Worm (Caenorhabditis elegans): Measurements from ENCODE around the gene F49C12.9.

Gene F49C12.9

ce11 chrIV:9316068-9316681 is at the start of gene F49C12.9, which contains the start of gene rpn-7:
TSS of gene F49C12.9 (minus strand) at chrIV:9316215.
TSS of gene rpn-7 (plus strand) at chrIV:9316631.
- TF ChIP-seq ztf-29 (GFP tag; IDR thresholded peaks at IDR 0.05) (no peak), flt-1 (GFP tag; IDR thresholded peaks at IDR 0.05) (no peak; the same call in none of the 2 replicates), ztf-23 (GFP tag; IDR thresholded peaks at IDR 0.05) (peak; percentile 85), tab-1 (GFP tag; IDR thresholded peaks at IDR 0.05) (peak; percentile 81), cog-1 (tag; optimal IDR thresholded peaks at IDR 0.05) (peak; percentile 52), med-1 (GFP tag; optimal IDR thresholded peaks at IDR 0.05; ENCODE audit: insufficient read depth) (peak; percentile 86)

- TF ChIP-seq cog-1 (tag; optimal IDR thresholded peaks at IDR 0.05) (no peak), ztf-29 (GFP tag; IDR thresholded peaks at IDR 0.05) (no peak), ztf-23 (GFP tag; IDR thresholded peaks at IDR 0.05) (no peak), T22C8.4 (GFP tag; IDR thresholded peaks at IDR 0.05) (no peak)
Measured at ce11 chrIV:9353728-9354127, 37.7 kb upstream of the F49C12.9 start.

ce11 chrIV:9343102-9343599 is 27.1 kb upstream of the F49C12.9 start, which contains the start of gene pigc-1:
TSS of gene pigc-1 (minus strand) at chrIV:9343152.
- TF ChIP-seq ztf-29 (GFP tag; IDR thresholded peaks at IDR 0.05) (no peak), T22C8.4 (GFP tag; IDR thresholded peaks at IDR 0.05) (no peak), cog-1 (tag; optimal IDR thresholded peaks at IDR 0.05) (no peak), ztf-23 (GFP tag; IDR thresholded peaks at IDR 0.05) (no peak), med-1 (GFP tag; optimal IDR thresholded peaks at IDR 0.05; ENCODE audit: insufficient read depth) (no peak), flt-1 (GFP tag; IDR thresholded peaks at IDR 0.05) (no peak), ref-1 (GFP tag; conservative IDR thresholded peaks at IDR 0.05) (no peak), klf-2 (GFP tag; conservative IDR thresholded peaks at IDR 0.05) (no peak), tab-1 (GFP tag; IDR thresholded peaks at IDR 0.05) (no peak)

DNA sequence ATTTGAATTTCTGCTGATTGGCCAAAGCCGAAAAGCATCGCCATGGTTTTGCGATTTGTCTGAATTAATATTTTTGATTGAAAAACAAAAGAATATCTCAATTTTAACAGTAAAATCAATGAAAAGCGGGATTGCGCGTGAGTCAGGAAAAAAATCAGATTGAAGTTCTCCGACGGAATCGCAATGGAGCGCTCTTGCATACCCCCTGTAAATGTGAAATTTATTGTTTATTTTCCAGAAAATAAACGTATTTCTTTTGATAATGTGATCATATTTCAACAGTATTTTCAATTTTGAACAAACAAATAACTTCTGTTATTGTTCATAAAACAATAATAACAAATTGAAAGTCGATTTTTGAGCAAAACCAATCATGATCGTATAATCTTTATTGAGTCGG is 25.6 kb upstream of the F49C12.9 start, which contains the start of gene vps-26:
TSS of gene vps-26 (minus strand) at position 200 of the 400 bp plus-strand sequence.
- TF ChIP-seq ztf-23 (GFP tag; IDR thresholded peaks at IDR 0.05): no peak
- TF ChIP-seq klf-2 (GFP tag; conservative IDR thresholded peaks at IDR 0.05): no peak
- TF ChIP-seq ref-1 (GFP tag; conservative IDR thresholded peaks at IDR 0.05): no peak
- no peak for TF ChIP-seq flt-1 (GFP tag; IDR thresholded peaks at IDR 0.05)
- TF ChIP-seq tab-1 (GFP tag; IDR thresholded peaks at IDR 0.05): no peak
- no peak for TF ChIP-seq cog-1 (tag; optimal IDR thresholded peaks at IDR 0.05)
- no peak for TF ChIP-seq med-1 (GFP tag; optimal IDR thresholded peaks at IDR 0.05; ENCODE audit: insufficient read depth)

ce11 chrIV:9339205-9339604 is 23.2 kb upstream of the F49C12.9 start, which contains the start of gene T20D3.6:
TSS of gene T20D3.6 (minus strand) at chrIV:9339305.
- no peak for TF ChIP-seq ztf-29 (GFP tag; IDR thresholded peaks at IDR 0.05)
- TF ChIP-seq klf-2 (GFP tag; conservative IDR thresholded peaks at IDR 0.05): no peak
- TF ChIP-seq tab-1 (GFP tag; IDR thresholded peaks at IDR 0.05): no peak
- no peak for TF ChIP-seq flt-1 (GFP tag; IDR thresholded peaks at IDR 0.05)

- TF ChIP-seq ref-1 (GFP tag; conservative IDR thresholded peaks at IDR 0.05) (no peak), T22C8.4 (GFP tag; IDR thresholded peaks at IDR 0.05) (no peak), ztf-23 (GFP tag; IDR thresholded peaks at IDR 0.05) (no peak), klf-2 (GFP tag; conservative IDR thresholded peaks at IDR 0.05) (no peak), cog-1 (tag; optimal IDR thresholded peaks at IDR 0.05) (no peak), med-1 (GFP tag; optimal IDR thresholded peaks at IDR 0.05; ENCODE audit: insufficient read depth) (no peak), tab-1 (GFP tag; IDR thresholded peaks at IDR 0.05) (no peak), flt-1 (GFP tag; IDR thresholded peaks at IDR 0.05) (no peak), ztf-29 (GFP tag; IDR thresholded peaks at IDR 0.05) (no peak)
Measured at ce11 chrIV:9336538-9337090, 20.6 kb upstream of the F49C12.9 start, which contains the start of gene T20D3.5. TSS of gene T20D3.5 (plus strand) at chrIV:9337040.

ce11 chrIV:9335552-9336251 is 19.7 kb upstream of the F49C12.9 start, which contains the start of the genes coa-4 and T20D3.14:
TSS of gene coa-4 (minus strand) at chrIV:9335602.
TSS of gene T20D3.14 (minus strand) at chrIV:9335909.
- TF ChIP-seq T22C8.4 (GFP tag; IDR thresholded peaks at IDR 0.05) (no peak), med-1 (GFP tag; optimal IDR thresholded peaks at IDR 0.05; ENCODE audit: insufficient read depth) (no peak), tab-1 (GFP tag; IDR thresholded peaks at IDR 0.05) (no peak), ztf-23 (GFP tag; IDR thresholded peaks at IDR 0.05) (no peak)

ce11 chrIV:9333007-9333406 is 17.0 kb upstream of the F49C12.9 start:
- TF ChIP-seq klf-2 (GFP tag; conservative IDR thresholded peaks at IDR 0.05) (no peak), ztf-29 (GFP tag; IDR thresholded peaks at IDR 0.05) (no peak), ref-1 (GFP tag; conservative IDR thresholded peaks at IDR 0.05) (no peak), T22C8.4 (GFP tag; IDR thresholded peaks at IDR 0.05) (no peak), ztf-23 (GFP tag; IDR thresholded peaks at IDR 0.05) (no peak), flt-1 (GFP tag; IDR thresholded peaks at IDR 0.05) (no peak), med-1 (GFP tag; optimal IDR thresholded peaks at IDR 0.05; ENCODE audit: insufficient read depth) (no peak), cog-1 (tag; optimal IDR thresholded peaks at IDR 0.05) (no peak), tab-1 (GFP tag; IDR thresholded peaks at IDR 0.05) (no peak)

ce11 chrIV:9330755-9331154 is 14.7 kb upstream of the F49C12.9 start, which contains the start of gene nspg-7.1:
TSS of gene nspg-7.1 (minus strand) at chrIV:9330855.
- TF ChIP-seq tab-1 (GFP tag; IDR thresholded peaks at IDR 0.05) (no peak), ztf-29 (GFP tag; IDR thresholded peaks at IDR 0.05) (no peak)

- TF ChIP-seq ref-1 (GFP tag; conservative IDR thresholded peaks at IDR 0.05): no peak
Measured at ce11 chrIV:9327706-9328105, 11.7 kb upstream of the F49C12.9 start, which contains the start of gene clec-183. TSS of gene clec-183 (plus strand) at chrIV:9328006.
